Fruit fly (Drosophila melanogaster) Kc167 (cell line): ENCODE results near the gene CG13409.

Experiments
- Myc ChIP-seq: fragments of >200 bp; optimal IDR thresholded peaks from 2 replicates; lab custom pipeline; 2017; ENCODE audit warnings: missing external identifiers
- Sin3A ChIP-seq: fragments of >200 bp; optimal IDR thresholded peaks from 2 replicates; lab custom pipeline; 2018; ENCODE audit warnings: missing external identifiers
- h ChIP-seq: fragments of >200 bp; optimal IDR thresholded peaks from 3 replicates; lab custom pipeline; 2018; ENCODE audit warnings: missing external identifiers
- insv ChIP-seq: fragments of >200 bp; optimal IDR thresholded peaks from 3 replicates; lab custom pipeline; 2018; ENCODE audit warnings: missing external identifiers
- psq ChIP-seq: fragments of >200 bp; optimal IDR thresholded peaks from 2 replicates; lab custom pipeline; 2017; ENCODE audit warnings: missing external identifiers
- ttk ChIP-seq: sonication (Bioruptor generic); optimal IDR thresholded peaks from 2 replicates; lab custom pipeline; 2017; ENCODE audit warnings: missing external identifiers

Gene CG13409

DNA sequence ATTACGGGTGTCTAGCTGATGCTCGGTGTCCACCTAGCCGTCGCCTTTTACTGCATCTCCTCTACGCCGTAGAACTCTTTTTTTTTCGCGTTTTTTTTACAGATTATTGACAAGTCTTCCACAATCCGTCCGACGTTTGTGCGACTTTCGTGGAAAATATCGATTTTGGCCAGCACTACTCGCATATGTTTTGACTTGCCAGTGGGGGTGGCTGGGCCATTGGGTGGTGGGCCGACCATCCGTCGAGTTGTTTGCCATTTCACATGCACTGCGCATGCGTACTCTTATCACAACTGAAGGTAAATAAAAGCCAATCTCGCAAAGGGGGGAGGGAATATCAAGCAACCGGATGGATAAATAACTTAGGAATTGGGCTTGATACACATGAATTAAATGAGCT lies at the start of gene CG13409:
Gene CG13409, minus strand, starts transcription at position 163 of the 400 bp plus-strand sequence.
- no peak for TF ChIP-seq Sin3A (lab: Kevin White, UChicago)
- no peak for TF ChIP-seq ttk
- TF ChIP-seq Myc (lab: Kevin White, UChicago), result no peak

- TF ChIP-seq ttk (no peak), insv (lab: Kevin White, UChicago) (no peak), psq (no peak), Sin3A (lab: Kevin White, UChicago) (no peak), h (no peak), Myc (lab: Kevin White, UChicago) (no peak)
These were observed 48.5 kb upstream of the CG13409 start, which contains the start of gene CG13408 for dm6 chr3R:22080161-22080560. TSS of gene CG13408 (plus strand) at chr3R:22080382.

- TF ChIP-seq psq (no peak), insv (lab: Kevin White, UChicago) (no peak), h (no peak), Myc (lab: Kevin White, UChicago) (no peak), Sin3A (lab: Kevin White, UChicago) (no peak), ttk (no peak)
These were observed 40.9 kb upstream of the CG13409 start for dm6 chr3R:22072553-22072952.

DNA sequence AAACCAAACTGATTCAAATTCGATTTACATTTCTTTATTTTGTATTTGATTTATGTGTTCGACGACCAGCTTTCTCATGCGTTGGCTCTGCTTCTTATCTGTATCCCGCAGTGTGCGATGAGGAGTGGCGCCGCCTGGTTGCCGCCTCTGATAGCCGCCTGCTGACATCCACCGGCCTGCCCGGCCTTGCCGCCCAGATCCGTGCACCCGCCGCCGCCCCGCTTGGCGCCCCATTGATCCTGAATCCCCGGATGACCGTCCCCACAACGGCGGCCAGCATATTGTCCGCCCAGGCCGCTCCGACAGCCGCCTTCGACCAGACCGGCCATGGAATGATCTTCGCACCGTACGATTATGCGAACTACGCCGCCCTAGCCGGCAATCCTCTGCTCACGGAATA lies 39.9 kb upstream of the CG13409 start:
- TF ChIP-seq h (no peak), Myc (lab: Kevin White, UChicago) (no peak), insv (lab: Kevin White, UChicago) (no peak)

- no peak for TF ChIP-seq Sin3A (lab: Kevin White, UChicago)
These were observed 35.5 kb upstream of the CG13409 start for dm6 chr3R:22067235-22067634.

DNA sequence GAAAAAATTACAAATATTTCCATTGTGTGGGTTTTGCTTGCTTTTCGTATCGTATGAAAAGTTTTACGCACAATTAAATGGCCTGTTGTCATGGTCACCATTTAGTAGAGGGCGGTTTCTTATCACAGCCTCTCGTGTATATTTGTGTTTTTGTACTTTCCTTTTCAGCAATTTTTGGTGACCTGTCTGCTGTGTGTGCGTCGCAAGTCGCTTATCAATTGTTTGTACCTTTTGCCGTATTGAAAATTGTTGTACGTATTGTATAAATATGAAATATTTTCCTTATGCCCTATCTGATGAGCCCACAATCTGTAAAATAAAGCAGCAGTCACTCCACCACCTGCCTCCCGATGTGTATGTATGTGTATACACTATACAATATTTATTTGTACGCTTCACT lies 34.7 kb upstream of the CG13409 start:
- TF ChIP-seq insv (lab: Kevin White, UChicago) (no peak), h (no peak), ttk (no peak), psq (no peak), Sin3A (lab: Kevin White, UChicago) (no peak), Myc (lab: Kevin White, UChicago) (no peak)

dm6 chr3R:22057083-22057482 lies 25.4 kb upstream of the CG13409 start:
- TF ChIP-seq insv (lab: Kevin White, UChicago) (no peak), h (no peak), ttk (no peak), Sin3A (lab: Kevin White, UChicago) (no peak), psq (no peak), Myc (lab: Kevin White, UChicago) (no peak)

DNA sequence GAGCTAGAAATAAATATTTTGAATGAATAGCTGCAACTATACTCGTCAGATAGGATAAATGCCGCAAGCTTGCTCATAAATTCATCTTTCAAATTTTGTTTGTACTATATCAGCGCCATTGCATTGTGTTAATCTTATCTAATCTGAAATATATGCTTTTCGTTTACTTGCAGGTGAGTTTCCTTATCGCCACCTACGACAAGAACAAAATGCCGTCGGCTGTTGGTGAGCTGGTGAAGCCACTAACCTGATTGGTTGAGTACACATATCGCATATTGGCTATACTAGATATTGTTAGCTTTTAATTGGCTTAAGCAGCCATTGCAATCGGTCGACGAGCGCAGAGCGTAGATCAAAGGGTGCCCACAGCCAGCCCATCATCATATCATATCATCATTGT lies 22.0 kb upstream of the CG13409 start:
- no peak for TF ChIP-seq ttk
- TF ChIP-seq Sin3A (lab: Kevin White, UChicago), result no peak
- no peak for TF ChIP-seq psq
- no peak for TF ChIP-seq Myc (lab: Kevin White, UChicago)
- TF ChIP-seq h, result no peak
- no peak for TF ChIP-seq insv (lab: Kevin White, UChicago)

dm6 chr3R:22053202-22053601 lies 21.5 kb upstream of the CG13409 start:
- no peak for TF ChIP-seq h
- TF ChIP-seq Myc (lab: Kevin White, UChicago), result no peak
- no peak for TF ChIP-seq psq
- TF ChIP-seq ttk, result no peak
- no peak for TF ChIP-seq insv (lab: Kevin White, UChicago)
- TF ChIP-seq Sin3A (lab: Kevin White, UChicago), result no peak

DNA sequence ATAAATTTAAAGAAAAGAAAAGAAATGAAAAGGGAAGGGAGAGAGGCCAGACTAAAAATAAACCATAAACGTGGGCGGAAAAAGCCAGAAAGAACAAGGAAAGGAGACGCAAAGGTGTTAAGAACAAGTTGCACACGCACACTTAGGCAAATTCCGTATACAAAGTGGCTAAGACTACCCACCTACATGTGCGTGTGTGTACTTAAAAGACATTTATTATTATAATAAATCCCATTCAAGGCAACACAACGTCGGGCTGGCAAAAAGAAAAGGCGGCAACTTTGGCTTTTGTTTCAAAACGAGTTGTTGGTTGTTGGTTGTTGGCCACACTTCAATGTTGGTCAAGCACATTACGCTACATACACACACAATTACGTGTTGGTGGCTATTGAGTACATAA lies 20.5 kb upstream of the CG13409 start:
- TF ChIP-seq psq, result no peak

- no peak for TF ChIP-seq insv (lab: Kevin White, UChicago)
- no peak for TF ChIP-seq psq
- TF ChIP-seq Myc (lab: Kevin White, UChicago), result no peak
- no peak for TF ChIP-seq h
- TF ChIP-seq ttk, result no peak
- no peak for TF ChIP-seq Sin3A (lab: Kevin White, UChicago)
These were observed 17.6 kb upstream of the CG13409 start for dm6 chr3R:22049134-22049796.

DNA sequence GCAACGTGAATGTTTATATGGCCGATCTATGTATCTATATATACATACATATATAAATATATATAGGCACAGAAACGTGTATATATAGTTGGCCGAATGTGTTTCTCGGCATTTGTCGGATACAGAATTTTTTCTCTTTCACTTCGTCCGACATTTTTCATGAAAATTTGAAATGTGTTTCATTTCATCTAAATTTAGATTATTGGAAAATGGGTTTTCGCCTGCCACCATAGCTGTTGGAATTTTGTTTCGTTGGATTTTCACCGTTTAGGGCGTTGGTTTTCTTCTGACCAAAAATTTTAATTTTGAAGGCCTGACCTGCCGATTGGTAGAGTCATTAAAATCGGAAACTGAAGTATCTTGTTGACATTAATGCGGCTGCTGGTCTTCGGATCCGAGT lies 15.7 kb upstream of the CG13409 start:
- no peak for TF ChIP-seq insv (lab: Kevin White, UChicago)
- no peak for TF ChIP-seq h
- no peak for TF ChIP-seq ttk
- TF ChIP-seq Myc (lab: Kevin White, UChicago), result no peak
- TF ChIP-seq Sin3A (lab: Kevin White, UChicago), result no peak
- TF ChIP-seq psq, result no peak

dm6 chr3R:22046723-22047122 lies 15.0 kb upstream of the CG13409 start:
- TF ChIP-seq ttk, result no peak
- TF ChIP-seq Myc (lab: Kevin White, UChicago), result no peak
- no peak for TF ChIP-seq psq
- TF ChIP-seq insv (lab: Kevin White, UChicago), result no peak
- TF ChIP-seq h, result no peak
- no peak for TF ChIP-seq Sin3A (lab: Kevin White, UChicago)

DNA sequence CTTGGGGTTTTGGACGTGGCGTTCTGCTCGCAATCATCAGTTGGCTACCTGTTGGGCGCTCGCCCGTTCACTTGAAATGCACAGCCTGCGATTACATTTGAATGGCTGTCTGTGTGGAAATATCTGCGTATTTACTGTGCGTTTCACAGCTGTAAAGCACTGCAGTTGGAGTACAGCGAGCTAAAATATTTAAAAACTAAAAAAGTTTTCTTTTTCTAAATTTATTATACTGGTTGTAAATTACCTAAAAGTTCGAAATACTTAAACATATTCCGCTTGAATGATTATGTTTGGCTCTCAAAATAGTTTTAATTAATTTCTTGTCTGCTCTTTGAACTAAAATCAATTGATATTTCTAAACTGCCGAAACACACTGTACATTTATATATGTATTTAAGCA lies 14.5 kb upstream of the CG13409 start:
- TF ChIP-seq Myc (lab: Kevin White, UChicago), result no peak
- TF ChIP-seq h, result no peak
- TF ChIP-seq insv (lab: Kevin White, UChicago), result no peak
- TF ChIP-seq ttk, result no peak
- TF ChIP-seq Sin3A (lab: Kevin White, UChicago), result no peak
- no peak for TF ChIP-seq psq
